Worm (Caenorhabditis elegans) whole organism, L1 larva: ENCODE measurements around the gene mam-5.

Source experiments
- C34B4.2 ChIP-seq: sonication (generic microtip); optimal IDR thresholded peaks from 2 replicates; lab custom pipeline; 2017; ENCODE audit warnings: mild to moderate bottlenecking, missing genetic modification characterization, missing compliant biosample characterization
- Y116A8C.19 ChIP-seq: sonication (generic microtip); optimal IDR thresholded peaks from 2 replicates; lab custom pipeline; 2016; ENCODE audit warnings: missing compliant biosample characterization, missing genetic modification characterization, borderline replicate concordance
- aha-1 ChIP-seq: fragments of 150-350 bp; optimal IDR thresholded peaks from 2 replicates; lab custom pipeline; 2014; ENCODE audit warnings: missing biosample characterization, missing genetic modification characterization
- alr-1 ChIP-seq: fragments of 200-800 bp; sonication (Bioruptor generic); optimal IDR thresholded peaks from 2 replicates; lab custom pipeline; 2018; ENCODE audit warnings: borderline replicate concordance, mild to moderate bottlenecking, missing genetic modification characterization, missing compliant biosample characterization
- ama-1 ChIP-seq: fragments of 150-350 bp; optimal IDR thresholded peaks from 2 replicates; lab custom pipeline; 2014
- blmp-1 ChIP-seq: fragments of 150-350 bp; optimal IDR thresholded peaks from 2 replicates; lab custom pipeline; 2014; ENCODE audit warnings: missing biosample characterization, missing genetic modification characterization
- ceh-63 ChIP-seq: fragments of 200-800 bp; sonication (Bioruptor generic); optimal IDR thresholded peaks from 2 replicates; lab custom pipeline; 2018; ENCODE audit warnings: mild to moderate bottlenecking, missing genetic modification characterization, missing compliant biosample characterization
- ceh-8 ChIP-seq: fragments of 200-800 bp; sonication (Bioruptor generic); optimal IDR thresholded peaks from 2 replicates; lab custom pipeline; 2018; ENCODE audit warnings: mild to moderate bottlenecking, missing genetic modification characterization, moderate library complexity, missing compliant biosample characterization
- ceh-90 ChIP-seq: sonication (generic microtip); optimal IDR thresholded peaks from 2 replicates; lab custom pipeline; 2016; ENCODE audit warnings: missing genetic modification characterization, missing compliant biosample characterization
- dpl-1 ChIP-seq, 3 experiments: fragments of 150-350 bp in 2 of 3; sonication (generic microtip) in 1 of 3; optimal IDR thresholded peaks; 2 replicates each; lab custom pipeline; 2014 to 2017; ENCODE audit warnings: missing biosample characterization in 3 of 3, missing genetic modification characterization in 3 of 3, missing genetic modification reagents in 3 of 3
- dsc-1 ChIP-seq: sonication (generic microtip); optimal IDR thresholded peaks from 2 replicates; lab custom pipeline; 2016; ENCODE audit warnings: mild to moderate bottlenecking, missing genetic modification characterization, missing compliant biosample characterization
- efl-1 ChIP-seq, 4 experiments: fragments of 150-350 bp; optimal IDR thresholded peaks in 3 of 4; peaks in 1 of 4; 1 replicate in 1 of 4; 2 replicates in 3 of 4; lab custom pipeline; 2014; ENCODE audit warnings: missing biosample characterization in 2 of 4, missing genetic modification characterization in 2 of 4, missing genetic modification reagents in 2 of 4
- egl-13 ChIP-seq: sonication (generic microtip); optimal IDR thresholded peaks from 2 replicates; lab custom pipeline; 2016; ENCODE audit warnings: missing genotype, missing genetic modification reagents, missing genetic modification characterization, missing compliant biosample characterization
- elt-2 ChIP-seq: sonication (generic microtip); optimal IDR thresholded peaks from 2 replicates; lab custom pipeline; 2016; ENCODE audit warnings: missing genetic modification characterization, mild to moderate bottlenecking, inconsistent platforms, missing compliant biosample characterization, missing genetic modification reagents
- elt-3 ChIP-seq, 6 experiments: fragments of 150-350 bp in 1 of 6; sonication (generic microtip); optimal IDR thresholded peaks; 2 replicates each; lab custom pipeline; 2017 to 2018; ENCODE audit warnings: missing biosample characterization in 6 of 6, missing genetic modification characterization in 6 of 6, inconsistent platforms in 1 of 6
- fkh-10 ChIP-seq: sonication (generic microtip); optimal IDR thresholded peaks from 2 replicates; lab custom pipeline; 2017; ENCODE audit warnings: missing biosample characterization, missing genetic modification reagents, missing genetic modification characterization
- hlh-4 ChIP-seq: sonication (generic microtip); optimal IDR thresholded peaks from 2 replicates; lab custom pipeline; 2016; ENCODE audit warnings: mild to moderate bottlenecking, missing genetic modification characterization, missing compliant biosample characterization
- irx-1 ChIP-seq: sonication (generic microtip); optimal IDR thresholded peaks from 2 replicates; lab custom pipeline; 2016; ENCODE audit warnings: missing genetic modification characterization, missing compliant biosample characterization
- isw-1 ChIP-seq: fragments of 200-800 bp; sonication (Bioruptor generic); IDR thresholded peaks from 2 replicates; pipeline ENCODE4 v1.3.6; 2022; ENCODE audit warnings: missing genetic modification characterization, missing compliant biosample characterization
- lin-13 ChIP-seq: fragments of 150-350 bp; optimal IDR thresholded peaks from 2 replicates; lab custom pipeline; 2014; ENCODE audit warnings: missing biosample characterization, missing genetic modification reagents, missing genetic modification characterization
- lin-14 ChIP-seq: fragments of 200-800 bp; sonication (Bioruptor generic); optimal IDR thresholded peaks from 2 replicates; lab custom pipeline; 2018; ENCODE audit warnings: mild to moderate bottlenecking, missing genetic modification characterization, moderate library complexity, missing compliant biosample characterization
- lir-3 ChIP-seq: sonication (generic microtip); optimal IDR thresholded peaks from 2 replicates; lab custom pipeline; 2016; ENCODE audit warnings: mild to moderate bottlenecking, missing genetic modification characterization, moderate library complexity, missing compliant biosample characterization; ENCODE audit not compliant: poor library complexity
- lsy-2 ChIP-seq, 2 experiments: fragments of 150-350 bp; optimal IDR thresholded peaks; 2 replicates each; lab custom pipeline; 2014; ENCODE audit warnings: missing biosample characterization in 2 of 2, missing genetic modification characterization in 2 of 2
- mdl-1 ChIP-seq, 2 experiments: fragments of 150-350 bp; optimal IDR thresholded peaks; 2 replicates each; lab custom pipeline; 2014 to 2017; ENCODE audit warnings: missing biosample characterization in 2 of 2, missing genetic modification characterization in 2 of 2, inconsistent platforms in 1 of 2
- mep-1 ChIP-seq: fragments of 150-350 bp; optimal IDR thresholded peaks from 2 replicates; lab custom pipeline; 2014; ENCODE audit warnings: missing biosample characterization, missing genetic modification characterization
- nhr-11 ChIP-seq: fragments of 150-350 bp; optimal IDR thresholded peaks from 2 replicates; lab custom pipeline; 2014; ENCODE audit warnings: missing biosample characterization, missing genetic modification characterization
- nhr-28 ChIP-seq: fragments of 150-350 bp; optimal IDR thresholded peaks from 2 replicates; lab custom pipeline; 2014; ENCODE audit warnings: missing biosample characterization, missing genetic modification characterization
- nhr-71 ChIP-seq: sonication (generic microtip); optimal IDR thresholded peaks from 2 replicates; lab custom pipeline; 2016; ENCODE audit warnings: mild to moderate bottlenecking, missing genetic modification characterization, moderate library complexity, missing compliant biosample characterization
- nhr-90 ChIP-seq: sonication (generic microtip); optimal IDR thresholded peaks from 2 replicates; lab custom pipeline; 2016; ENCODE audit warnings: mild to moderate bottlenecking, missing genetic modification characterization, missing compliant biosample characterization; ENCODE audit not compliant: poor library complexity
- rnt-1 ChIP-seq: sonication (generic microtip); optimal IDR thresholded peaks from 2 replicates; lab custom pipeline; 2016; ENCODE audit warnings: mild to moderate bottlenecking, missing genetic modification characterization, moderate library complexity, missing compliant biosample characterization
- skn-1 ChIP-seq: fragments of 150-350 bp; optimal IDR thresholded peaks from 2 replicates; lab custom pipeline; 2014; ENCODE audit warnings: missing biosample characterization, missing genetic modification characterization
- snpc-4 ChIP-seq: fragments of 150-350 bp; optimal IDR thresholded peaks from 2 replicates; lab custom pipeline; 2014; ENCODE audit warnings: missing biosample characterization, missing genetic modification characterization
- snu-23 ChIP-seq: sonication (generic microtip); optimal IDR thresholded peaks from 2 replicates; lab custom pipeline; 2016; ENCODE audit warnings: missing genetic modification characterization, missing compliant biosample characterization
- sox-4 ChIP-seq: sonication (generic microtip); optimal IDR thresholded peaks from 2 replicates; lab custom pipeline; 2016; ENCODE audit warnings: missing genetic modification characterization, missing compliant biosample characterization
- tlp-1 ChIP-seq: fragments of 150-350 bp; optimal IDR thresholded peaks from 2 replicates; lab custom pipeline; 2014; ENCODE audit warnings: missing biosample characterization, missing genetic modification characterization
- unc-30 ChIP-seq: sonication (generic microtip); optimal IDR thresholded peaks from 2 replicates; lab custom pipeline; 2017; ENCODE audit warnings: missing biosample characterization, missing genetic modification characterization
- unc-86 ChIP-seq: sonication (generic microtip); optimal IDR thresholded peaks from 2 replicates; lab custom pipeline; 2016; ENCODE audit warnings: missing genetic modification characterization, missing compliant biosample characterization
- unc-98 ChIP-seq: fragments of 200-800 bp; sonication (Bioruptor generic); IDR thresholded peaks from 2 replicates; pipeline ENCODE4 v1.3.6; 2022; ENCODE audit warnings: missing genetic modification characterization, missing compliant biosample characterization
- zip-4 ChIP-seq: fragments of 200-800 bp; sonication (Bioruptor generic); optimal IDR thresholded peaks from 2 replicates; lab custom pipeline; 2018; ENCODE audit warnings: mild to moderate bottlenecking, missing genetic modification characterization, moderate library complexity, missing compliant biosample characterization
- ztf-11 ChIP-seq, 2 experiments: sonication (generic microtip); optimal IDR thresholded peaks; 2 replicates each; lab custom pipeline; 2016 to 2017; ENCODE audit warnings: missing genetic modification characterization in 2 of 2, missing biosample characterization in 1 of 2, missing compliant biosample characterization in 1 of 2
- ztf-4 ChIP-seq: fragments of 150-350 bp; optimal IDR thresholded peaks from 2 replicates; lab custom pipeline; 2014; ENCODE audit warnings: missing biosample characterization, missing genetic modification characterization

mam-5 gene

DNA sequence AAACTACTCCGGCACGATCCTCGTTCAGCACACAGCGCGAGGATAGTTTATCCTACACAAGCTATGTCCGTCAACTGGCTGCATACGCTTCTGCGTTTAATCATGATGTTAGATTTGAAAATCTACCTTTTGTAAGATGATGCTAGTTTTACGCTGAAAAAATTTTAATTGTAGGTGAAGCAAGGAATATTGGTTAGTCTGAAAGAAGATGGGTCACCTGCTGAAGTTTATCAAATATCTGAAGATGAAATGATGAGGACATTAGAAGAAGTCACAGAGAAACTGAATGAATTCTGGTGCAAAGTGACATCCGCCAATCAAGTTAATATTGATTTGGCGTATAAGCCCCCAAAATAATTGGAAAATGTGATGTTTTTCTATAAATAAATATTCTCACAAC is 31.0 kb downstream of the mam-5 start:
- TF ChIP-seq efl-1 (optimal IDR thresholded peaks at IDR 0.05; lab: Kevin White, UChicago) (no peak), efl-1 (GFP tag; optimal IDR thresholded peaks at IDR 0.05 in 1 of 2; lab: Kevin White, UChicago) (peak in 1 of 2 experiments; percentile 61), unc-30 (tag; lab: Kevin White, UChicago) (no peak)
- TF ChIP-seq, all 84 proteins: peak for 1

DNA sequence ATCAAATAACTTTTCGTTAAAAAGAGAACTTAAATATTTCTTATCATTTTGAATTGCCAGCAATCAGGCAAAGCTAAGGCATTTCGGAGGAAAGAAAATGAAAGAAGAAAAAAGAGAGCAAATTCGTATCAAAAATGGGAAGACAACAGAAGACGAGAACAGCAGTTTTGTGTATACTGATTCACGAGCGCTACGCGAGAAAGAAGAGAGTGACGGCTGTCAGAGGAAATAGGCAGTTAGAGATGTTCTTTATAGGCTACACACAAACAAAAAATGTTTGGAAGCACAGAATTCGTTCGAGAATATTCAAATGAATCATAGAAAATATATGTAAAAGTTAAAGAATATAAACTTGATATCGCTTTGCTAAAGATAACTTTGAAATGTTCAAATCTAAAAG is 32.3 kb downstream of the mam-5 start:
- TF ChIP-seq dpl-1 (GFP tag; optimal IDR thresholded peaks at IDR 0.05; lab: Kevin White, UChicago) = no peak
- no peak for TF ChIP-seq alr-1 (tag; lab: Kevin White, UChicago)
- no peak for TF ChIP-seq mdl-1 (tag; optimal IDR thresholded peaks at IDR 0.05; lab: Kevin White, UChicago)
- TF ChIP-seq hlh-4 (tag; lab: Kevin White, UChicago) = no peak
- no peak for TF ChIP-seq fkh-10 (GFP tag; lab: Kevin White, UChicago)
- peak; percentile 33 for TF ChIP-seq mep-1 (tag; lab: Kevin White, UChicago)
- no peak for TF ChIP-seq ceh-8 (GFP tag; lab: Kevin White, UChicago)
- TF ChIP-seq rnt-1 (tag; lab: Kevin White, UChicago) = no peak
- no peak for TF ChIP-seq ceh-63 (GFP tag; lab: Kevin White, UChicago)
- peak; percentile 39 for TF ChIP-seq lin-14
- no peak for TF ChIP-seq lir-3 (tag; lab: Kevin White, UChicago)
- peak; percentile 17 for TF ChIP-seq snu-23
- no peak for TF ChIP-seq Y116A8C.19
- TF ChIP-seq blmp-1 (tag; lab: Kevin White, UChicago) = no peak
- no peak for TF ChIP-seq isw-1 (GFP tag; lab: Robert Waterston, UW)
- no peak for TF ChIP-seq elt-3 (tag; optimal IDR thresholded peaks at IDR 0.05; lab: Kevin White, UChicago)
- no peak for TF ChIP-seq C34B4.2 (tag; lab: Kevin White, UChicago)
- TF ChIP-seq ama-1 (lab: Kevin White, UChicago) = no peak
- TF ChIP-seq lsy-2 (tag; optimal IDR thresholded peaks at IDR 0.05; lab: Kevin White, UChicago) = peak in 1 of 2 experiments; percentile 7
- peak; percentile 32 for TF ChIP-seq elt-2
- TF ChIP-seq skn-1 (tag; lab: Kevin White, UChicago) = no peak
- no peak for TF ChIP-seq ztf-11 (tag; optimal IDR thresholded peaks at IDR 0.05; lab: Kevin White, UChicago)
- no peak for TF ChIP-seq sox-4 (tag; lab: Kevin White, UChicago)
- TF ChIP-seq unc-98 (GFP tag; lab: Robert Waterston, UW) = no peak
- TF ChIP-seq nhr-11 (tag; lab: Kevin White, UChicago) = peak; percentile 57
- TF ChIP-seq ceh-90 (tag; lab: Kevin White, UChicago) = no peak
- TF ChIP-seq aha-1 = no peak
- TF ChIP-seq tlp-1 = no peak
- TF ChIP-seq snpc-4 (tag; lab: Kevin White, UChicago) = no peak
- TF ChIP-seq unc-86 (tag; lab: Kevin White, UChicago) = no peak
- TF ChIP-seq zip-4 (GFP tag; lab: Kevin White, UChicago) = no peak

DNA sequence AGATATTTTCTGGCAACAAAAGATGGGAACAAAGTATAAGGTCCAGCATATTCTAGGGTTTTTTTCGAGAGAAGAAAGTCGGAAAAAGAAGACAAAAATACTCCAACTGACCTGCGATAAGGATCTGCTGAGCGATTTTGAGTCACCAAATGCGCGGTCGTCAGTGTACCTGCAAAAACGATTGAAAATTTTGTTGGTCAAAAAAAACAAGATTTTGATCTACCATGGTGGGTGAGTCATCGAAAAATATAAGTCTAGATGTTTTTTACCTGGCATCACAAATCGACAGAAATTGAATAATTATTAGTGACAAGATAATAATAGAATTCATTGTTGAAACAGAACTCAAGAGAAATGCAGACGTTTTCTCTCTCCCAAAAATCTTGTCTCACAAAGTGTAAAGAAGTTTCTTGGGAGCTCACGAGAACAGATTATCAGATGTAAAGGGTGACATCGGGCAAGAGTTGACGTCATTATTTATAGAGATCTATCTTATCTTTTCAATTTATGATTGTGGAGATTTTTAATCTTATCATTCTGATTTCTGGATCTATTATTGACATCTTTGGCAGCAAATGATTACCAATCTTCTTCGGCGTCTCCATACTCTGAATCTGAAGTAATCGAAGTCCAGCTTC is 32.8 kb downstream of the mam-5 start:
- TF ChIP-seq lsy-2 (tag; optimal IDR thresholded peaks at IDR 0.05; lab: Kevin White, UChicago) = peak in 1 of 2 experiments; percentile 11
- peak; percentile 52 for TF ChIP-seq lin-14
- TF ChIP-seq nhr-71 (tag; lab: Kevin White, UChicago) = peak; percentile 46
- TF ChIP-seq ztf-4 = no peak
- no peak for TF ChIP-seq nhr-28 (tag; lab: Kevin White, UChicago)
- no peak for TF ChIP-seq nhr-90
- peak; percentile 41 for TF ChIP-seq dsc-1
- no peak for TF ChIP-seq hlh-4 (tag; lab: Kevin White, UChicago)
- no peak for TF ChIP-seq lin-13 (GFP tag; lab: Kevin White, UChicago)
- TF ChIP-seq rnt-1 (tag; lab: Kevin White, UChicago) = peak; percentile 27
- no peak for TF ChIP-seq unc-98 (GFP tag; lab: Robert Waterston, UW)
- no peak for TF ChIP-seq elt-3 (tag; optimal IDR thresholded peaks at IDR 0.05; lab: Kevin White, UChicago)
- TF ChIP-seq zip-4 (GFP tag; lab: Kevin White, UChicago) = no peak
- TF ChIP-seq ceh-90 (tag; lab: Kevin White, UChicago) = no peak
- no peak for TF ChIP-seq irx-1 (tag; lab: Kevin White, UChicago)
- TF ChIP-seq egl-13 (tag; lab: Kevin White, UChicago) = no peak
